Worm (Caenorhabditis elegans): ENCODE data around the gene F53F4.12.

F53F4.12 gene

DNA sequence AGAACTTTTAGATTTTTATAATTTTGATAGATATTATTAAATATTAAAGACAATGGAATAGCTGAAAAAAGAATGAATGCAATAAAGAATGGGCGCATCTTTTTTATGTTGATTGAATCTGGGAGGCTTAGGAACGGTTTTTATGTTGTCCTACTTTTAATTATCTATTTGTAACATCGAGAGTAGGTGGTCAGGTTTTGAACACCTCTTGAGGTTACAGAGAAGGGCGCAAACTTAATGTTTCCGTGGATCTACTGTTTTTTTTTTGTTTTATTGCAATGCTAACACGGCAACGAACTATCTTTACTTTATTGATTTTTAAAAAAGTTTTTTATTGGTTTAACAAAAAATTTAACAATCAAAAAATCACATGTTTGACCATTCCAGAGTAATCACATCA is 12.0 kb upstream of the F53F4.12 start, which contains the start of gene F53F4.7:
Gene F53F4.7 (minus strand): TSS at position 101 of the 400 bp plus-strand sequence.
- TF ChIP-seq fax-1 (tag; optimal IDR thresholded peaks at IDR 0.05), result no peak

DNA sequence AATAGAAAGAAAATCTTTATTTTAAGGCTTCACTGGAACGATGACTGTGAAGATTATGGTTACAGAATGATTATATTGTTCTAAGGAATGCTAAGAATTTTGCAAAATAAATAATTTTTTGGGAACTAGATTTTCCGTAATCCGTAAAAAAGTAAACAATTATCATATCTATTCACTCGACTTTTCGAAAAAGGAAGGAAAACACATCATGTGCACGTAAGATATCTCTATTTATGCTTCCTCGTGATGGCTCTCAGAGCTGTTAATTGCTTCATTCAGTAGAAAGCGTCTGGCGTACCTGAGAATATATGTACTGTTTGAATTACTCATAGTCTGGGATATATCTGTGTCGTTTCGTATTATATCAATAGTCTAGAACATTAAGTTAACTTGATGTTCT is 6.1 kb upstream of the F53F4.12 start, which contains the start of gene srd-11:
Gene srd-11 (minus strand): TSS at position 101 of the 400 bp plus-strand sequence.
- TF ChIP-seq che-1 (tag; optimal IDR thresholded peaks at IDR 0.05), result no peak
- TF ChIP-seq pat-9 (tag; optimal IDR thresholded peaks at IDR 0.05), result no peak
- no peak for TF ChIP-seq ceh-30 (tag; optimal IDR thresholded peaks at IDR 0.05)
- TF ChIP-seq ceh-31 (tag; optimal IDR thresholded peaks at IDR 0.05), result no peak
- TF ChIP-seq sox-2 (GFP tag; IDR thresholded peaks at IDR 0.05), result no peak
- TF ChIP-seq unc-3 (GFP tag; conservative IDR thresholded peaks at IDR 0.05), result no peak
- no peak for TF ChIP-seq unc-3 (tag; optimal IDR thresholded peaks at IDR 0.05)
- TF ChIP-seq dve-1 (tag; optimal IDR thresholded peaks at IDR 0.05), result no peak
- no peak for TF ChIP-seq unc-86 (tag; optimal IDR thresholded peaks at IDR 0.05)
- no peak for TF ChIP-seq hlh-6 (tag; optimal IDR thresholded peaks at IDR 0.05)
- TF ChIP-seq nhr-232 (tag; optimal IDR thresholded peaks at IDR 0.05), result no peak
- no peak for TF ChIP-seq ceh-45 (GFP tag; IDR thresholded peaks at IDR 0.05)
- TF ChIP-seq pqm-1 (tag; optimal IDR thresholded peaks at IDR 0.05), result no peak
- TF ChIP-seq K09A11.1 (tag; optimal IDR thresholded peaks at IDR 0.05; ENCODE audit: insufficient read depth), result no peak
- no peak for TF ChIP-seq hlh-8 (tag; optimal IDR thresholded peaks at IDR 0.05)
- TF ChIP-seq syd-9 (tag; optimal IDR thresholded peaks at IDR 0.05), result no peak
- no peak for TF ChIP-seq elt-4 (tag; optimal IDR thresholded peaks at IDR 0.05)
- TF ChIP-seq hlh-13 (GFP tag; optimal IDR thresholded peaks at IDR 0.05), result no peak

DNA sequence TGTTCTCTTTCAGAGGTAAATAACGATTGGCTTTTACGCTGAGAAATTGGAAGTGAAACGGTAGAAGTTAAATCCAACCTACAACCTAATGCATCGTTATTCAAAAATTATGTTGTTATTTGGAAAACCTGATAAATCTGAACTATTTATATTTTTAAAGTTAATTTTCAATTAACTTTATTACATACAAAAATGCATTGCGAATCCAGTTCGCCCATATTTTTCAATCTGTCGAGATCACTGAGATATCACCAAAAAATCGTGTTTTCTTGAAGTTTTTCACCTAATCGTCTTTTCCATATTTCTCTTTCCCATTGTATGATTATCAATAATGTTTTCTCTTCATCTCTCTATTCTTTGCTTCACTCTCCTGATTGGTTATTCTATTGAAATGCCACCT is 5.2 kb upstream of the F53F4.12 start, which contains the start of gene F53F4.15:
Gene F53F4.15 (plus strand): TSS at position 301 of the 400 bp plus-strand sequence.
- TF ChIP-seq pros-1 (tag; optimal IDR thresholded peaks at IDR 0.05) (no peak), ceh-14 (tag; optimal IDR thresholded peaks at IDR 0.05) (no peak), nfya-1 (tag; optimal IDR thresholded peaks at IDR 0.05) (no peak), ceh-48 (tag; optimal IDR thresholded peaks at IDR 0.05) (no peak), Y22D7AL.16 (tag; optimal IDR thresholded peaks at IDR 0.05) (no peak), sdc-2 (tag; optimal IDR thresholded peaks at IDR 0.05) (no peak), odd-2 (tag; optimal IDR thresholded peaks at IDR 0.05) (no peak), pha-4 (tag; optimal IDR thresholded peaks at IDR 0.05) (no peak), C38D4.7 (GFP tag; optimal IDR thresholded peaks at IDR 0.05) (no peak), ceh-22 (tag; optimal IDR thresholded peaks at IDR 0.05) (no peak), C08G9.2 (tag; optimal IDR thresholded peaks at IDR 0.05) (no peak), gmeb-2 (tag; optimal IDR thresholded peaks at IDR 0.05) (no peak)

- TF ChIP-seq ceh-6 (GFP tag; optimal IDR thresholded peaks at IDR 0.05) (no peak), pag-3 (tag; optimal IDR thresholded peaks at IDR 0.05; ENCODE audit: borderline replicate concordance) (no peak), ceh-24 (tag; optimal IDR thresholded peaks at IDR 0.05) (no peak), zip-5 (tag; optimal IDR thresholded peaks at IDR 0.05) (no peak), npax-4 (tag; optimal IDR thresholded peaks at IDR 0.05) (no peak), fax-1 (tag; optimal IDR thresholded peaks at IDR 0.05) (no peak), lin-11 (tag; optimal IDR thresholded peaks at IDR 0.05) (no peak), eyg-1 (tag; optimal IDR thresholded peaks at IDR 0.05) (no peak), ceh-22 (tag; optimal IDR thresholded peaks at IDR 0.05) (no peak), lim-6 (tag; optimal IDR thresholded peaks at IDR 0.05) (no peak), unc-42 (tag; optimal IDR thresholded peaks at IDR 0.05) (no peak), mec-3 (tag; optimal IDR thresholded peaks at IDR 0.05; ENCODE audit: borderline replicate concordance) (no peak), ztf-16 (tag; optimal IDR thresholded peaks at IDR 0.05) (no peak), odd-2 (tag; optimal IDR thresholded peaks at IDR 0.05) (no peak), ceh-18 (tag; optimal IDR thresholded peaks at IDR 0.05) (no peak)
These were observed 4.1 kb upstream of the F53F4.12 start, which contains the start of gene F53F4.16 for ce11 chrV:13621720-13622119. TSS of gene F53F4.16 (minus strand) at chrV:13621820.

Data from whole organism, late embryonic.